Fruit fly (Drosophila melanogaster) whole organism, embryonic: Measurements from ENCODE around the gene Son.

Source experiments
- ATbp ChIP-seq: fragments of 200-800 bp; sonication (Bioruptor generic); optimal IDR thresholded peaks from 2 replicates; lab custom pipeline; 2017; ENCODE audit warnings: missing biosample characterization, mild to moderate bottlenecking, missing genetic modification characterization, missing genetic modification reagents
- Atf3 ChIP-seq: fragments of 200-800 bp; sonication (Bioruptor generic); optimal IDR thresholded peaks from 3 replicates; lab custom pipeline; 2016; ENCODE audit warnings: missing biosample characterization, missing genetic modification characterization
- CG11398 ChIP-seq: fragments of 200-800 bp; sonication (Bioruptor generic); optimal IDR thresholded peaks from 2 replicates; lab custom pipeline; 2016; ENCODE audit warnings: missing biosample characterization, missing genetic modification characterization
- CG12071 ChIP-seq: fragments of 200-800 bp; sonication (Bioruptor generic); optimal IDR thresholded peaks from 3 replicates; lab custom pipeline; 2018; ENCODE audit warnings: missing biosample characterization, mild to moderate bottlenecking, missing genetic modification characterization
- CG12744 ChIP-seq: fragments of 200-800 bp; sonication (Bioruptor generic); optimal IDR thresholded peaks from 2 replicates; lab custom pipeline; 2016; ENCODE audit warnings: missing biosample characterization, missing genetic modification characterization
- CG13123 ChIP-seq: fragments of 200-800 bp; sonication (Bioruptor generic); optimal IDR thresholded peaks from 2 replicates; lab custom pipeline; 2016; ENCODE audit warnings: missing biosample characterization, missing genetic modification characterization
- CG13624 ChIP-seq: fragments of 200-800 bp; sonication (Bioruptor generic); optimal IDR thresholded peaks from 2 replicates; lab custom pipeline; 2016; ENCODE audit warnings: missing biosample characterization, missing genetic modification characterization
- CG14667 ChIP-seq: fragments of 200-800 bp; sonication (Bioruptor generic); IDR thresholded peaks from 2 replicates; pipeline ENCODE4 v1.3.6; 2022; ENCODE audit warnings: missing biosample characterization, missing genetic modification characterization
- CG16863 ChIP-seq: fragments of 200-800 bp; sonication (Bioruptor generic); optimal IDR thresholded peaks from 3 replicates; lab custom pipeline; 2016; ENCODE audit warnings: missing biosample characterization, missing genetic modification characterization
- CG17359 ChIP-seq: fragments of 200-800 bp; sonication (Bioruptor generic); optimal IDR thresholded peaks from 3 replicates; lab custom pipeline; 2018; ENCODE audit warnings: missing biosample characterization, mild to moderate bottlenecking, missing genetic modification characterization, moderate library complexity
- CG17829 ChIP-seq: fragments of 200-800 bp; optimal IDR thresholded peaks from 2 replicates; lab custom pipeline; 2019; ENCODE audit warnings: missing biosample characterization, mild to moderate bottlenecking, missing genetic modification characterization, moderate library complexity
- CG18262 ChIP-seq: fragments of 200-800 bp; optimal IDR thresholded peaks from 3 replicates; lab custom pipeline; 2019; ENCODE audit warnings: missing biosample characterization, mild to moderate bottlenecking, missing genetic modification characterization, moderate library complexity
- CG2202 ChIP-seq: fragments of 200-800 bp; sonication (Bioruptor generic); optimal IDR thresholded peaks from 2 replicates; lab custom pipeline; 2018; ENCODE audit warnings: missing biosample characterization, mild to moderate bottlenecking, missing genetic modification characterization
- CG3065 ChIP-seq: fragments of 200-800 bp; sonication (Bioruptor generic); optimal IDR thresholded peaks from 2 replicates; lab custom pipeline; 2016; ENCODE audit warnings: missing biosample characterization, missing genetic modification characterization
- CG4854 ChIP-seq: fragments of 200-800 bp; sonication (Bioruptor generic); optimal IDR thresholded peaks from 2 replicates; lab custom pipeline; 2016; ENCODE audit warnings: missing biosample characterization, missing genetic modification characterization, inconsistent platforms
- CG6175 ChIP-seq: fragments of 200-800 bp; sonication (Bioruptor generic); IDR thresholded peaks from 3 replicates; pipeline ENCODE4 v1.3.6; 2022; ENCODE audit warnings: missing biosample characterization, missing genetic modification characterization
- CG6683 ChIP-seq: fragments of 200-800 bp; sonication (Bioruptor generic); optimal IDR thresholded peaks from 2 replicates; lab custom pipeline; 2017; ENCODE audit warnings: missing biosample characterization, mild to moderate bottlenecking, missing genetic modification characterization, missing genetic modification reagents
- CG9437 ChIP-seq: fragments of 200-800 bp; sonication (Bioruptor generic); optimal IDR thresholded peaks from 2 replicates; lab custom pipeline; 2018; ENCODE audit warnings: missing biosample characterization, mild to moderate bottlenecking, missing genetic modification characterization
- CG9609 ChIP-seq: fragments of 200-800 bp; sonication (Bioruptor generic); optimal IDR thresholded peaks from 3 replicates; lab custom pipeline; 2016; ENCODE audit warnings: missing biosample characterization, missing genetic modification characterization
- Eip74EF ChIP-seq, 2 experiments: fragments of 200-800 bp in 1 of 2; fragments of >200 bp in 1 of 2; sonication (Bioruptor generic) in 1 of 2; optimal IDR thresholded peaks; 2 replicates each; lab custom pipeline; 2017 to 2019; ENCODE audit warnings: missing biosample characterization in 2 of 2, missing genetic modification characterization in 2 of 2, mild to moderate bottlenecking in 1 of 2, moderate library complexity in 1 of 2
- Ets65A ChIP-seq: fragments of 200-800 bp; sonication (Bioruptor generic); peaks from one replicate; lab custom pipeline; 2016; ENCODE audit warnings: missing biosample characterization, missing genetic modification characterization
- Fer1 ChIP-seq: fragments of 200-800 bp; sonication (Bioruptor generic); optimal IDR thresholded peaks from 2 replicates; lab custom pipeline; 2017; ENCODE audit warnings: missing biosample characterization, mild to moderate bottlenecking, missing genetic modification characterization
- GATAe ChIP-seq: fragments of 200-800 bp; sonication (Bioruptor generic); conservative IDR thresholded peaks from 2 replicates; pipeline ENCODE4 v1.3.6; 2022; ENCODE audit warnings: missing biosample characterization, missing genetic modification characterization
- HLH3B ChIP-seq: fragments of 200-800 bp; sonication (Bioruptor generic); IDR thresholded peaks from 2 replicates; pipeline ENCODE4 v1.3.6; 2022; ENCODE audit warnings: missing biosample characterization, missing genetic modification characterization
- Hsf ChIP-seq: fragments of 200-800 bp; sonication (Bioruptor generic); optimal IDR thresholded peaks from 3 replicates; lab custom pipeline; 2016; ENCODE audit warnings: missing biosample characterization, missing genetic modification characterization
- Max ChIP-seq: fragments of 200-800 bp; sonication (Bioruptor generic); optimal IDR thresholded peaks from 2 replicates; lab custom pipeline; 2016; ENCODE audit warnings: missing biosample characterization, mild to moderate bottlenecking, missing genetic modification characterization
- Mes4 ChIP-seq: fragments of 200-800 bp; sonication (Bioruptor generic); optimal IDR thresholded peaks from 2 replicates; lab custom pipeline; 2016; ENCODE audit warnings: missing biosample characterization, missing genetic modification characterization
- NK7.1 ChIP-seq: fragments of 200-800 bp; sonication (Bioruptor generic); optimal IDR thresholded peaks from 3 replicates; lab custom pipeline; 2016; ENCODE audit warnings: missing biosample characterization, missing genetic modification characterization
- Trl ChIP-seq, 3 experiments: fragments of >200 bp in 2 of 3; fragments of 200-800 bp in 1 of 3; sonication (Bioruptor generic) in 1 of 3; optimal IDR thresholded peaks; 2 replicates in 1 of 3; 3 replicates in 2 of 3; lab custom pipeline; 2016 to 2017; ENCODE audit warnings: missing biosample characterization in 1 of 3, missing genetic modification characterization in 1 of 3
- Vsx1 ChIP-seq: fragments of 200-800 bp; sonication (Bioruptor generic); optimal IDR thresholded peaks from 2 replicates; lab custom pipeline; 2017; ENCODE audit warnings: missing biosample characterization, mild to moderate bottlenecking, missing genetic modification characterization, missing genetic modification reagents
- amos ChIP-seq: fragments of 200-800 bp; sonication (Bioruptor generic); IDR thresholded peaks from 2 replicates; pipeline ENCODE4 v1.3.6; 2022; ENCODE audit warnings: missing biosample characterization, missing genetic modification characterization; ENCODE audit not compliant: partially characterized antibody
- br ChIP-seq: fragments of >200 bp; optimal IDR thresholded peaks from 2 replicates; lab custom pipeline; 2017
- crc ChIP-seq: fragments of 200-800 bp; sonication (Bioruptor generic); optimal IDR thresholded peaks from 2 replicates; lab custom pipeline; 2016; ENCODE audit warnings: missing biosample characterization, missing genetic modification characterization
- ewg ChIP-seq: fragments of 200-800 bp; sonication (Bioruptor generic); optimal IDR thresholded peaks from 3 replicates; lab custom pipeline; 2017; ENCODE audit warnings: mild to moderate bottlenecking, missing biosample characterization, missing genetic modification reagents, missing genetic modification characterization
- eyg ChIP-seq: fragments of 200-800 bp; sonication (Bioruptor generic); optimal IDR thresholded peaks from 3 replicates; lab custom pipeline; 2016; ENCODE audit warnings: missing biosample characterization, missing genetic modification characterization
- ftz-f1 ChIP-seq: fragments of 200-800 bp; sonication (Bioruptor generic); optimal IDR thresholded peaks from 2 replicates; lab custom pipeline; 2016; ENCODE audit warnings: missing biosample characterization, missing genetic modification characterization
- grau ChIP-seq: fragments of 200-800 bp; optimal IDR thresholded peaks from 3 replicates; lab custom pipeline; 2019; ENCODE audit warnings: missing biosample characterization, mild to moderate bottlenecking, missing genetic modification characterization, moderate library complexity
- gsb-n ChIP-seq: fragments of 200-800 bp; sonication (Bioruptor generic); optimal IDR thresholded peaks from 3 replicates; lab custom pipeline; 2018; ENCODE audit warnings: missing biosample characterization, mild to moderate bottlenecking, missing genetic modification characterization
- insv ChIP-seq, 2 experiments: fragments of 200-800 bp; sonication (Bioruptor generic); optimal IDR thresholded peaks; 3 replicates each; lab custom pipeline; 2016 to 2018; ENCODE audit warnings: missing biosample characterization in 2 of 2, missing genetic modification characterization in 2 of 2
- jing ChIP-seq: fragments of 200-800 bp; sonication (Bioruptor generic); optimal IDR thresholded peaks from 2 replicates; lab custom pipeline; 2018; ENCODE audit warnings: missing biosample characterization, mild to moderate bottlenecking, missing genetic modification characterization
- kay ChIP-seq: fragments of 200-800 bp; sonication (Bioruptor generic); optimal IDR thresholded peaks from 2 replicates; lab custom pipeline; 2016; ENCODE audit warnings: missing biosample characterization, missing genetic modification characterization
- ken ChIP-seq: fragments of 200-800 bp; sonication (Bioruptor generic); IDR thresholded peaks from 3 replicates; pipeline ENCODE4 v1.3.6; 2022; ENCODE audit warnings: missing biosample characterization, missing genetic modification characterization
- maf-S ChIP-seq: fragments of 200-800 bp; sonication (Bioruptor generic); optimal IDR thresholded peaks from 2 replicates; lab custom pipeline; 2016; ENCODE audit warnings: missing biosample characterization, missing genetic modification characterization
- peb ChIP-seq: fragments of 200-800 bp; sonication (Bioruptor generic); IDR thresholded peaks from 2 replicates; pipeline ENCODE4 v1.3.6; 2022; ENCODE audit warnings: missing biosample characterization, missing genetic modification characterization
- sc ChIP-seq, 3 experiments: fragments of >200 bp in 2 of 3; fragments of 200-800 bp in 1 of 3; sonication (Bioruptor generic) in 1 of 3; optimal IDR thresholded peaks; 2 replicates in 2 of 3; 3 replicates in 1 of 3; lab custom pipeline; 2017; ENCODE audit warnings: mild to moderate bottlenecking in 1 of 3, missing biosample characterization in 1 of 3, missing genetic modification characterization in 1 of 3, missing genetic modification reagents in 1 of 3
- seq ChIP-seq: fragments of 200-800 bp; sonication (Bioruptor generic); IDR thresholded peaks from 2 replicates; pipeline ENCODE4 v1.3.6; 2022; ENCODE audit warnings: missing biosample characterization, missing genetic modification characterization
- sim ChIP-seq: fragments of 200-800 bp; sonication (Bioruptor generic); IDR thresholded peaks from 2 replicates; pipeline ENCODE4 v1.3.6; 2022; ENCODE audit warnings: missing biosample characterization, missing genetic modification characterization
- slbo ChIP-seq: fragments of 200-800 bp; sonication (Bioruptor generic); IDR thresholded peaks from 2 replicates; pipeline ENCODE4 v1.3.6; 2022; ENCODE audit warnings: missing biosample characterization, missing genetic modification characterization
- unpg ChIP-seq: fragments of 200-800 bp; sonication (Bioruptor generic); optimal IDR thresholded peaks from 3 replicates; lab custom pipeline; 2018; ENCODE audit warnings: missing biosample characterization, mild to moderate bottlenecking, missing genetic modification characterization, moderate library complexity
- zfh2 ChIP-seq: fragments of 200-800 bp; sonication (Bioruptor generic); optimal IDR thresholded peaks from 2 replicates; lab custom pipeline; 2016; ENCODE audit warnings: missing biosample characterization, missing genetic modification characterization

The Son gene

dm6 chr3R:9586663-9587248 lies 8.9 kb downstream of the Son start, which contains the start of gene P58IPK (continued):
- TF ChIP-seq CG9437 (GFP tag; lab: Kevin White, UChicago) (peak; percentile 26), CG3065 (peak; percentile 37), CG14667 (peak; percentile 56), CG9609 (GFP tag; lab: Kevin White, UChicago) (peak; percentile 69), maf-S (GFP tag; lab: Kevin White, UChicago) (peak; percentile 67), unpg (GFP tag; lab: Kevin White, UChicago) (peak; percentile 14), br (lab: Kevin White, UChicago) (no peak), jing (GFP tag; lab: Kevin White, UChicago) (no peak), eyg (GFP tag; lab: Kevin White, UChicago) (peak; percentile 42), Max (GFP tag; lab: Kevin White, UChicago) (peak; percentile 56), CG13624 (GFP tag; lab: Kevin White, UChicago) (peak; percentile 85), CG12744 (peak; percentile 72), Vsx1 (no peak), slbo (GFP tag; lab: Robert Waterston, UW) (peak; percentile 91), grau (tag; lab: Kevin White, UChicago) (peak; percentile 64), Ets65A (GFP tag; lab: Kevin White, UChicago) (peak; percentile 98), CG16863 (peak; percentile 45), Atf3 (GFP tag; lab: Kevin White, UChicago) (peak; percentile 68), CG4854 (GFP tag; lab: Kevin White, UChicago) (peak; percentile 33), gsb-n (tag; lab: Kevin White, UChicago) (no peak), CG11398 (peak; percentile 37), insv (GFP tag; optimal IDR thresholded peaks at IDR 0.05; lab: Kevin White, UChicago) (no peak), CG17829 (peak; percentile 64), Fer1 (GFP tag; lab: Kevin White, UChicago) (peak; percentile 41), NK7.1 (GFP tag; lab: Kevin White, UChicago) (peak; percentile 19), GATAe (GFP tag; lab: Robert Waterston, UW) (no peak), ewg (peak; percentile 19), Mes4 (GFP tag; lab: Kevin White, UChicago) (peak; percentile 36), crc (GFP tag; lab: Kevin White, UChicago) (peak; percentile 54), CG17359 (tag; lab: Kevin White, UChicago) (peak; percentile 38), sc (optimal IDR thresholded peaks at IDR 0.05; lab: Kevin White, UChicago) (no peak), sc (GFP tag; optimal IDR thresholded peaks at IDR 0.05; lab: Kevin White, UChicago) (no peak), ftz-f1 (GFP tag; lab: Kevin White, UChicago) (peak; percentile 59), ATbp (GFP tag; lab: Kevin White, UChicago) (no peak), CG12071 (GFP tag; lab: Kevin White, UChicago) (no peak), ken (GFP tag; lab: Robert Waterston, UW) (peak; percentile 78), sim (GFP tag; lab: Robert Waterston, UW) (no peak), CG6683 (no peak), Hsf (GFP tag; lab: Kevin White, UChicago) (peak; percentile 66), Eip74EF (GFP tag; optimal IDR thresholded peaks at IDR 0.05; lab: Kevin White, UChicago) (peak in 1 of 2 experiments; percentile 11), CG6175 (peak; percentile 64), kay (peak; percentile 70), seq (GFP tag; lab: Robert Waterston, UW) (no peak), CG2202 (no peak), CG18262 (tag; lab: Kevin White, UChicago) (peak; percentile 35), peb (0 out of 2 replicates have a peak, but pooled peaks have one; percentile 20), zfh2 (GFP tag; lab: Kevin White, UChicago) (peak; percentile 80), amos (GFP tag; lab: Robert Waterston, UW) (peak; percentile 97), CG13123 (peak; percentile 12), HLH3B (GFP tag; lab: Robert Waterston, UW) (peak; percentile 29; the same call in 1 of the 2 replicates), Trl (optimal IDR thresholded peaks at IDR 0.05; lab: Kevin White, UChicago) (no peak), Trl (GFP tag; optimal IDR thresholded peaks at IDR 0.05; lab: Kevin White, UChicago) (peak; percentile 70)
